Worm (Caenorhabditis elegans) whole organism, L3 larva: Measurements from ENCODE around the gene rnp-7.
A peak's percentile ranks its signal among the peaks of the same experiment; 100 is the strongest.

Source experiments
- aly-2 ChIP-seq: fragments of 150-350 bp; optimal IDR thresholded peaks from 2 replicates; lab custom pipeline; 2014; ENCODE audit warnings: missing biosample characterization, missing genetic modification characterization
- ceh-28 ChIP-seq: fragments of 150-350 bp; optimal IDR thresholded peaks from 2 replicates; lab custom pipeline; 2014; ENCODE audit warnings: missing biosample characterization, missing genetic modification reagents, missing genetic modification characterization
- ceh-82 ChIP-seq: fragments of 150-350 bp; optimal IDR thresholded peaks from 2 replicates; lab custom pipeline; 2014; ENCODE audit warnings: missing biosample characterization, missing genetic modification characterization
- ceh-9 ChIP-seq: sonication (generic microtip); optimal IDR thresholded peaks from 2 replicates; lab custom pipeline; 2018; ENCODE audit warnings: missing biosample characterization, missing genetic modification characterization
- daf-12 ChIP-seq: fragments of 150-350 bp; optimal IDR thresholded peaks from 2 replicates; lab custom pipeline; 2014; ENCODE audit warnings: missing biosample characterization, missing genetic modification reagents, missing genetic modification characterization
- egl-27 ChIP-seq: sonication (generic microtip); optimal IDR thresholded peaks from 4 replicates; lab custom pipeline; 2017; ENCODE audit warnings: missing biosample characterization, missing genetic modification reagents, missing genetic modification characterization
- elt-1 ChIP-seq: fragments of 150-350 bp; optimal IDR thresholded peaks from 2 replicates; lab custom pipeline; 2014; ENCODE audit warnings: missing biosample characterization, missing genetic modification characterization
- elt-2 ChIP-seq: sonication (generic microtip); optimal IDR thresholded peaks from 2 replicates; lab custom pipeline; 2016; ENCODE audit warnings: missing genetic modification reagents, mild to moderate bottlenecking, missing genetic modification characterization, missing compliant biosample characterization
- elt-3 ChIP-seq, 3 experiments: fragments of 150-350 bp in 1 of 3; sonication (generic microtip) in 2 of 3; optimal IDR thresholded peaks; 2 replicates in 2 of 3; 4 replicates in 1 of 3; lab custom pipeline; 2014 to 2017; ENCODE audit warnings: missing biosample characterization in 3 of 3, missing genetic modification characterization in 3 of 3
- eor-1 ChIP-seq, 2 experiments: fragments of 150-350 bp; optimal IDR thresholded peaks; 2 replicates each; lab custom pipeline; 2014 to 2018; ENCODE audit warnings: missing biosample characterization in 2 of 2, missing genetic modification characterization in 2 of 2
- fkh-2 ChIP-seq: fragments of 150-350 bp; optimal IDR thresholded peaks from 2 replicates; lab custom pipeline; 2014; ENCODE audit warnings: missing biosample characterization, missing genetic modification reagents, missing genetic modification characterization
- fos-1 ChIP-seq: fragments of 150-350 bp; optimal IDR thresholded peaks from 2 replicates; lab custom pipeline; 2014; ENCODE audit warnings: missing biosample characterization, missing genetic modification characterization
- hmg-11 ChIP-seq: sonication (generic microtip); optimal IDR thresholded peaks from 2 replicates; lab custom pipeline; 2016; ENCODE audit warnings: missing genetic modification characterization, missing compliant biosample characterization
- lin-15B ChIP-seq: fragments of 150-350 bp; optimal IDR thresholded peaks from 2 replicates; lab custom pipeline; 2014; ENCODE audit warnings: missing biosample characterization, missing genetic modification characterization
- lsy-12 ChIP-seq: sonication (generic microtip); optimal IDR thresholded peaks from 2 replicates; lab custom pipeline; 2016; ENCODE audit warnings: mild to moderate bottlenecking, missing genetic modification characterization, missing compliant biosample characterization
- mml-1 ChIP-seq: fragments of 150-350 bp; sonication (generic microtip); optimal IDR thresholded peaks from 3 replicates; lab custom pipeline; 2014; ENCODE audit warnings: missing biosample characterization, missing genetic modification characterization
- nfya-1 ChIP-seq: sonication (generic microtip); optimal IDR thresholded peaks from 2 replicates; lab custom pipeline; 2017; ENCODE audit warnings: missing genetic modification characterization, mild to moderate bottlenecking, missing compliant biosample characterization, antibody characterized with exemption, moderate library complexity; ENCODE audit not compliant: insufficient read depth
- nhr-11 ChIP-seq: fragments of 150-350 bp; optimal IDR thresholded peaks from 2 replicates; lab custom pipeline; 2014; ENCODE audit warnings: missing biosample characterization, missing genetic modification characterization
- nhr-12 ChIP-seq: fragments of 150-350 bp; optimal IDR thresholded peaks from 2 replicates; lab custom pipeline; 2014; ENCODE audit warnings: missing biosample characterization, missing genetic modification characterization
- nhr-23 ChIP-seq: fragments of 150-350 bp; optimal IDR thresholded peaks from 2 replicates; lab custom pipeline; 2014; ENCODE audit warnings: missing biosample characterization, missing genetic modification reagents, missing genetic modification characterization
- nhr-237 ChIP-seq: fragments of 150-350 bp; optimal IDR thresholded peaks from 2 replicates; lab custom pipeline; 2014; ENCODE audit warnings: missing biosample characterization, missing genetic modification characterization
- nhr-25 ChIP-seq: sonication (generic microtip); optimal IDR thresholded peaks from 2 replicates; lab custom pipeline; 2017; ENCODE audit warnings: missing biosample characterization, missing genetic modification characterization
- nhr-28 ChIP-seq: fragments of 150-350 bp; optimal IDR thresholded peaks from 2 replicates; lab custom pipeline; 2014; ENCODE audit warnings: missing biosample characterization, missing genetic modification characterization
- nhr-43 ChIP-seq: sonication (generic microtip); optimal IDR thresholded peaks from 2 replicates; lab custom pipeline; 2016; ENCODE audit warnings: mild to moderate bottlenecking, missing genetic modification characterization, missing compliant biosample characterization; ENCODE audit not compliant: poor library complexity, severe bottlenecking
- nhr-67 ChIP-seq: fragments of 150-350 bp; optimal IDR thresholded peaks from 2 replicates; lab custom pipeline; 2014; ENCODE audit warnings: missing biosample characterization, missing genetic modification characterization
- nhr-76 ChIP-seq: fragments of 150-350 bp; sonication (generic microtip); optimal IDR thresholded peaks from 5 replicates; lab custom pipeline; 2014; ENCODE audit warnings: missing biosample characterization, missing genetic modification characterization
- nhr-77 ChIP-seq: fragments of 150-350 bp; optimal IDR thresholded peaks from 2 replicates; lab custom pipeline; 2014; ENCODE audit warnings: missing biosample characterization, missing genetic modification characterization
- pha-4 ChIP-seq: fragments of 150-350 bp; optimal IDR thresholded peaks from 2 replicates; lab custom pipeline; 2014; ENCODE audit warnings: missing biosample characterization, missing genetic modification reagents, missing genetic modification characterization
- pqm-1 ChIP-seq: fragments of 150-350 bp; optimal IDR thresholded peaks from 2 replicates; lab custom pipeline; 2017; ENCODE audit warnings: missing biosample characterization, missing genetic modification characterization, inconsistent platforms
- sea-2 ChIP-seq: fragments of 150-350 bp; sonication (generic microtip); optimal IDR thresholded peaks from 4 replicates; lab custom pipeline; 2014; ENCODE audit warnings: missing biosample characterization, missing genetic modification reagents, missing genetic modification characterization
- skn-1 ChIP-seq: fragments of 150-350 bp; optimal IDR thresholded peaks from 2 replicates; lab custom pipeline; 2014; ENCODE audit warnings: missing biosample characterization, missing genetic modification characterization
- snpc-4 ChIP-seq: fragments of 150-350 bp; optimal IDR thresholded peaks from 2 replicates; lab custom pipeline; 2014; ENCODE audit warnings: missing biosample characterization, missing genetic modification characterization
- tbx-2 ChIP-seq: sonication (generic microtip); optimal IDR thresholded peaks from 2 replicates; lab custom pipeline; 2016; ENCODE audit warnings: mild to moderate bottlenecking, missing genetic modification characterization, missing compliant biosample characterization
- zag-1 ChIP-seq: fragments of 150-350 bp; optimal IDR thresholded peaks from 2 replicates; lab custom pipeline; 2014; ENCODE audit warnings: missing biosample characterization, missing genetic modification characterization

The rnp-7 gene

DNA sequence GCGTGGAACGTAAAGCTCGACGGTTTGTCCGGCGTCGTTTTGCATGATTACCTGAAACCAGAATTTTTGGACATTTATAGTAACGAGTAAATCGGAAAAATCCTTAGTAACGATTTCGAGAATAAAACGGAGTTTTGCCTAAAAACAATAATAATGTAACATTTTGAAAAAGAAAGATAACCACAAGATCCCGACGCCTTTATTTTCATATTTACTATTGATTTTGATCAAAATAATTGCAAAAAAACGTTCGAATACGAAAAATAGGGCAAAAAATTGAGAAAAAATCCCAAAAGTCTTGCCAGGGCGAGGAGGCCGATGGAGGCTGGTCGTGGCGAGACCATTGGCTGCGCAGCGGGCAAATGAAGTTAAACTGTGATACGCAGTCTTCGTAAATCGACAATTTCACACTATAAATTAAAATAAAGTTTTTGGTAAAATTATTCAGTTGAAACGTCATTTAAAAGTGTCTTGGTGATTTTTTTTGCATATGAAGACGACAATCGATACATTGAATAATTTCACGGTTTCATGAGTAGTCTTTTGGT, 28.7 kb upstream of the rnp-7 start, which contains the start of gene rps-21 (continued):
- no peak for TF ChIP-seq daf-12 (tag; lab: Kevin White, UChicago)
- no peak for TF ChIP-seq sea-2 (GFP tag; lab: Kevin White, UChicago)
- no peak for TF ChIP-seq nhr-12 (tag; lab: Kevin White, UChicago)

DNA sequence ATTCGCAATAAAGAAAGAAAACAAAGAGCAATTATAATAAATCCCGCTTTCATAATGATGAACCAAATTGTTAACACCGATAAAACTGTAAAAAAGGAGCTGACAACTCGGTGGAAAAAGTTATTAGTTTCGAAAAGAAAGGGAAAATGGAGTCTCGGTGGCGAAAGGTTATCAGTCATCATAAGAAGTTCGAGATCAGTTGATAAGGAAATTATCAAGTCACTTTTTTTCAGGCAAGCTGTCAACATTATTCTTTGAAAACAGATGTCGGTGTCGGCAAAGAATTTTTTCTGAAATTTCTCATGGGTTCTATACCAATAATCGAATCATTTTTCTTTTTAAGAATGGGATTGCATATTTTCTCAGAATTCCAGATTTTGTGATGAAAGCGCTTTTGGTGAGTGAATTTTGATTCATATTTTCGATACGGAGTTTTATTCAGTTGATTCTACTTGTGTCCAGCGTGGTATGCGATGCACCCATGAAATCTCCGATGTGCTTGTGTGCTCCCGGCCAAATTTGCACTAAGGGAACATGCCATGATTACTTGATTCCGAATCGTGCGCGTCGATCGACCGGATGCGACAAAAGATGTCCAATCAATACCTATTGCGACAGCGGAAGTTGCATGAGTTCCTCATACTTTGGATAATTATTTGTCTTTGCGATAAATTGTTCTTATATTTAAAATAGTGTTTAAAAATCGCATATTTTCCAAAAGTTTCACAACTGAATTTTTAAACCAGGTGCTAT, 27.5 kb upstream of the rnp-7 start, which contains the start of the genes F37C12.21 and F37C12.10:
TSS of gene F37C12.21 (plus strand) at position 58 of the 753 bp plus-strand sequence.
TSS of gene F37C12.10 (minus strand) at position 85 of the 753 bp plus-strand sequence.
- TF ChIP-seq elt-2 (tag; lab: Kevin White, UChicago): peak; percentile 77
- TF ChIP-seq pha-4 (tag; lab: Kevin White, UChicago): peak; percentile 4
- no peak for TF ChIP-seq mml-1
- TF ChIP-seq zag-1 (tag; lab: Kevin White, UChicago): no peak
- no peak for TF ChIP-seq skn-1 (tag; lab: Kevin White, UChicago)
- no peak for TF ChIP-seq nhr-77 (tag; lab: Kevin White, UChicago)
- no peak for TF ChIP-seq sea-2 (GFP tag; lab: Kevin White, UChicago)
- no peak for TF ChIP-seq elt-1
- TF ChIP-seq pqm-1: peak; percentile 33

DNA sequence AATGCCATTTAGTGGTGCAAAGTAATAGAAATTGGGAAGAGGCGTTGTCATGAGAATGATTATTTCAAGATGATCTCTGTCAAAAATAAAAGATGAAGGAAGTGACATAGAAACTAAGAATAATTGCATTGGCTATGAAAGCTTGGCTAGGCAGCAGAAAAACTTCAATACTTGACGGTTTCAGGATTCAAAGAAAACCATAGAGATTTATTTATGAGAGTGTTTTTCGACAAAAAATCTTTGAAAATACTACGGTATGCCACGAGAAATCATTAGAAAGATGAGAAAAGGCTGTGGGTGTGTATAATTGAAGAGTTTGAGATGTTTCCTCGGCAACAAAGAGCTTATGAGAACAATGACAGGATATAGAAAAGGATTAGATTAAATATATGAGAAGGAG, 24.5 kb upstream of the rnp-7 start, which contains the start of gene F37C12.14:
TSS of gene F37C12.14 (minus strand) at position 101 of the 400 bp plus-strand sequence.
- TF ChIP-seq fkh-2 (tag; lab: Kevin White, UChicago) (no peak), nhr-28 (tag; lab: Kevin White, UChicago) (no peak), nhr-25 (tag; lab: Kevin White, UChicago) (no peak), ceh-9 (tag; lab: Kevin White, UChicago) (no peak), nhr-67 (tag; lab: Kevin White, UChicago) (no peak), egl-27 (tag; lab: Kevin White, UChicago) (no peak), fos-1 (tag; lab: Kevin White, UChicago) (no peak), tbx-2 (tag; lab: Kevin White, UChicago) (no peak), eor-1 (tag; optimal IDR thresholded peaks at IDR 0.05; lab: Kevin White, UChicago) (no peak), elt-3 (tag; optimal IDR thresholded peaks at IDR 0.05; lab: Kevin White, UChicago) (no peak), lin-15B (tag; lab: Kevin White, UChicago) (no peak), ceh-28 (no peak), pqm-1 (no peak), zag-1 (tag; lab: Kevin White, UChicago) (no peak), nhr-77 (tag; lab: Kevin White, UChicago) (no peak), ceh-82 (no peak), nhr-237 (no peak), aly-2 (tag; lab: Kevin White, UChicago) (no peak), nhr-12 (tag; lab: Kevin White, UChicago) (no peak), lsy-12 (tag; lab: Kevin White, UChicago) (no peak)

DNA sequence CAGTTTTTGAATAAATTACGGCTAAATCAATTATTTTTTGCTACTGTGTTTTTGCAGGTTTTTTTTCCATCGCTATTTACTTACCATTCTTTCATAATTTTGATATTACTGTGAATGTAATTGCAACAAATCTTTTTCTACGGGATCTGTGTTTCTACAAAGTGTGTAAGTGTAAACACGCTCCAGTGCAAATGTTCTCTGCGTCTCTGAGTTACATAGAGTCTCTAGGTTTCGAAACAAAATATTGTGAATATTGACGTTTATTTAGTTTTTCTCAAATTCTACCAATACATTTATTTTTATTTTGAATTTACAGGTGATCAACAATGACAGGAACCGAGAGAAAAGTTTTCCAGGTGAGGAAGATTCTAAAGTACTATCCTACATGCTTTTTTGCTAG, 23.1 kb upstream of the rnp-7 start, which contains the start of gene yju-2:
TSS of gene yju-2 (plus strand) at position 315 of the 400 bp plus-strand sequence.
- TF ChIP-seq egl-27 (tag; lab: Kevin White, UChicago) (peak; percentile 1), nhr-25 (tag; lab: Kevin White, UChicago) (peak; percentile 63), hmg-11 (peak; percentile 37), lsy-12 (tag; lab: Kevin White, UChicago) (no peak), nhr-43 (tag; lab: Kevin White, UChicago) (peak; percentile 60), nhr-11 (tag; lab: Kevin White, UChicago) (peak; percentile 29), elt-2 (tag; lab: Kevin White, UChicago) (peak; percentile 24), nhr-23 (peak; percentile 70), nhr-76 (tag; lab: Kevin White, UChicago) (no peak), ceh-28 (peak; percentile 18), mml-1 (no peak), snpc-4 (peak; percentile 39), lin-15B (tag; lab: Kevin White, UChicago) (peak; percentile 84), nfya-1 (tag; lab: Kevin White, UChicago) (peak; percentile 69), aly-2 (tag; lab: Kevin White, UChicago) (no peak), pqm-1 (peak; percentile 16), pha-4 (tag; lab: Kevin White, UChicago) (peak; percentile 95)
